Fruit fly (Drosophila melanogaster): ENCODE data around the gene CG4572.
A peak's percentile ranks its signal among the peaks of the same experiment; 100 is the strongest.

CG4572 gene

dm6 chr3R:19846870-19847590 lies 17.2 kb downstream of the CG4572 start, which contains the start of gene MICU3 (continued):
- TF ChIP-seq CG14441 (GFP tag; IDR thresholded peaks at IDR 0.05) (peak; percentile 65), CG10431 (GFP tag; optimal IDR thresholded peaks at IDR 0.05) (no peak), her (GFP tag; optimal IDR thresholded peaks at IDR 0.05) (peak; percentile 9), CG17328 (GFP tag; IDR thresholded peaks at IDR 0.05) (peak; percentile 58), klu (GFP tag; IDR thresholded peaks at IDR 0.05) (no peak), CG12219 (GFP tag; optimal IDR thresholded peaks at IDR 0.05) (no peak), lilli (GFP tag; optimal IDR thresholded peaks at IDR 0.05) (peak; percentile 75), Poxn (GFP tag; IDR thresholded peaks at IDR 0.05) (no peak), Atf-2 (GFP tag; optimal IDR thresholded peaks at IDR 0.05) (peak; percentile 42), CG12299 (tag; optimal IDR thresholded peaks at IDR 0.05) (no peak), Camta (GFP tag; optimal IDR thresholded peaks at IDR 0.05) (peak; percentile 18), CG12236 (GFP tag; optimal IDR thresholded peaks at IDR 0.05) (no peak), Myb (GFP tag; optimal IDR thresholded peaks at IDR 0.05) (peak; percentile 46), CG7786 (GFP tag; optimal IDR thresholded peaks at IDR 0.05) (peak; percentile 58), so (GFP tag; IDR thresholded peaks at IDR 0.05) (no peak), CG18262 (tag; optimal IDR thresholded peaks at IDR 0.05) (no peak), CG10959 (GFP tag; IDR thresholded peaks at IDR 0.05) (no peak), fd96Cb (tag; optimal IDR thresholded peaks at IDR 0.05) (peak; percentile 47), tgo (GFP tag; IDR thresholded peaks at IDR 0.05) (peak; percentile 53; the same call in 2 of the 3 replicates), dimm (GFP tag; IDR thresholded peaks at IDR 0.05) (no peak), CG6765 (GFP tag; optimal IDR thresholded peaks at IDR 0.05) (no peak), phol (tag; optimal IDR thresholded peaks at IDR 0.05) (peak; percentile 74), ewg (GFP tag; optimal IDR thresholded peaks at IDR 0.05) (peak; percentile 46), disco-r (GFP tag; optimal IDR thresholded peaks at IDR 0.05) (peak; percentile 6), CG12942 (GFP tag; optimal IDR thresholded peaks at IDR 0.05) (peak; percentile 51), Lhr (GFP tag; optimal IDR thresholded peaks at IDR 0.05) (peak; percentile 28), gsb (GFP tag; IDR thresholded peaks at IDR 0.05) (no peak), dm (GFP tag; optimal IDR thresholded peaks at IDR 0.05) (no peak), ac (GFP tag; optimal IDR thresholded peaks at IDR 0.05) (no peak), CG2199 (GFP tag; IDR thresholded peaks at IDR 0.05) (no peak), Bgb (GFP tag; IDR thresholded peaks at IDR 0.05; ENCODE audit: partially characterized antibody) (peak; percentile 76), sr (GFP tag; IDR thresholded peaks at IDR 0.05) (no peak), Dll (GFP tag; IDR thresholded peaks at IDR 0.05; ENCODE audit: partially characterized antibody) (peak; percentile 89), CG6813 (GFP tag; optimal IDR thresholded peaks at IDR 0.05) (no peak), lab (GFP tag; optimal IDR thresholded peaks at IDR 0.05) (peak; percentile 77), sna (GFP tag; IDR thresholded peaks at IDR 0.05; ENCODE audit: partially characterized antibody) (peak; percentile 59), Antp (GFP tag; optimal IDR thresholded peaks at IDR 0.05) (peak; percentile 66), wdn (GFP tag; IDR thresholded peaks at IDR 0.05) (no peak), CG3838 (GFP tag; optimal IDR thresholded peaks at IDR 0.05) (peak; percentile 13), salm (tag; optimal IDR thresholded peaks at IDR 0.05) (no peak), p53 (GFP tag; optimal IDR thresholded peaks at IDR 0.05) (no peak), ATbp (GFP tag; optimal IDR thresholded peaks at IDR 0.05) (no peak), CG4707 (GFP tag; optimal IDR thresholded peaks at IDR 0.05) (no peak), YL-1 (GFP tag; optimal IDR thresholded peaks at IDR 0.05) (no peak), CG30431 (GFP tag; optimal IDR thresholded peaks at IDR 0.05) (peak; percentile 45), CG7556 (GFP tag; optimal IDR thresholded peaks at IDR 0.05) (peak; percentile 41), CG2129 (GFP tag; IDR thresholded peaks at IDR 0.05; ENCODE audit: partially characterized antibody) (peak; percentile 71), twi (tag; optimal IDR thresholded peaks at IDR 0.05) (no peak), CG1792 (GFP tag; optimal IDR thresholded peaks at IDR 0.05) (peak; percentile 22), Dip2 (GFP tag; IDR thresholded peaks at IDR 0.05) (no peak)
